Fruit fly (Drosophila melanogaster) whole organism, prepupa: ENCODE results near the gene RpL7-like.

Experiments
- CG10631 ChIP-seq: fragments of 200-800 bp; sonication (Bioruptor generic); optimal IDR thresholded peaks from 2 replicates; lab custom pipeline; 2016; ENCODE audit warnings: missing biosample characterization, missing genetic modification characterization
- CG10669 ChIP-seq: fragments of 200-800 bp; sonication (Bioruptor generic); optimal IDR thresholded peaks from 3 replicates; lab custom pipeline; 2018; ENCODE audit warnings: missing biosample characterization, mild to moderate bottlenecking, missing genetic modification characterization, moderate library complexity
- CG11294 ChIP-seq: fragments of 200-800 bp; sonication (Bioruptor generic); IDR thresholded peaks from 2 replicates; pipeline ENCODE4 v1.3.6; 2022; ENCODE audit warnings: missing biosample characterization, missing genetic modification characterization
- CG11762 ChIP-seq: fragments of 200-800 bp; sonication (Bioruptor generic); optimal IDR thresholded peaks from 3 replicates; lab custom pipeline; 2016; ENCODE audit warnings: missing biosample characterization, missing genetic modification characterization; ENCODE audit not compliant: insufficient read depth
- CG15336 ChIP-seq: fragments of 200-800 bp; sonication (Bioruptor generic); IDR thresholded peaks from 2 replicates; pipeline ENCODE4 v1.3.6; 2022; ENCODE audit warnings: missing biosample characterization, missing genetic modification characterization
- CG1621 ChIP-seq: fragments of 200-800 bp; sonication (Bioruptor generic); optimal IDR thresholded peaks from 3 replicates; lab custom pipeline; 2018; ENCODE audit warnings: missing biosample characterization, mild to moderate bottlenecking, missing genetic modification characterization
- CG16779 ChIP-seq: fragments of 200-800 bp; sonication (Bioruptor generic); optimal IDR thresholded peaks from 3 replicates; lab custom pipeline; 2017; ENCODE audit warnings: missing biosample characterization, mild to moderate bottlenecking, missing genetic modification characterization
- CG3032 ChIP-seq: fragments of 200-800 bp; optimal IDR thresholded peaks from 2 replicates; lab custom pipeline; 2019; ENCODE audit warnings: missing biosample characterization, mild to moderate bottlenecking, missing genetic modification characterization, moderate library complexity
- CG34406 ChIP-seq: fragments of 200-800 bp; sonication (Bioruptor generic); optimal IDR thresholded peaks from 3 replicates; lab custom pipeline; 2016; ENCODE audit warnings: missing biosample characterization, missing genetic modification characterization
- CG3919 ChIP-seq: fragments of 200-800 bp; sonication (Bioruptor generic); optimal IDR thresholded peaks from 3 replicates; lab custom pipeline; 2016; ENCODE audit warnings: missing biosample characterization, missing genetic modification characterization
- CG4318 ChIP-seq: fragments of 200-800 bp; sonication (Bioruptor generic); optimal IDR thresholded peaks from 3 replicates; lab custom pipeline; 2017; ENCODE audit warnings: missing biosample characterization, mild to moderate bottlenecking, missing genetic modification characterization
- CG6163 ChIP-seq: fragments of 200-800 bp; sonication (Bioruptor generic); IDR thresholded peaks from 3 replicates; pipeline ENCODE4 v1.3.6; 2022; ENCODE audit warnings: missing biosample characterization, missing genetic modification characterization
- CG6808 ChIP-seq: fragments of 200-800 bp; sonication (Bioruptor generic); optimal IDR thresholded peaks from 3 replicates; lab custom pipeline; 2017; ENCODE audit warnings: missing biosample characterization, missing genetic modification characterization, mild to moderate bottlenecking, moderate library complexity, missing genetic modification reagents
- CG8119 ChIP-seq: fragments of 200-800 bp; sonication (Bioruptor generic); IDR thresholded peaks from 3 replicates; pipeline ENCODE4 v1.3.6; 2022; ENCODE audit warnings: missing biosample characterization, missing genetic modification characterization
- CG8319 ChIP-seq: fragments of 200-800 bp; sonication (Bioruptor generic); optimal IDR thresholded peaks from 3 replicates; lab custom pipeline; 2016; ENCODE audit warnings: missing biosample characterization, missing genetic modification characterization
- CG8632 ChIP-seq: fragments of 200-800 bp; sonication (Bioruptor generic); optimal IDR thresholded peaks from 3 replicates; lab custom pipeline; 2016; ENCODE audit warnings: missing biosample characterization, missing genetic modification characterization
- Eip75B ChIP-seq: fragments of 200-800 bp; sonication (Bioruptor generic); optimal IDR thresholded peaks from 3 replicates; lab custom pipeline; 2016; ENCODE audit warnings: missing biosample characterization, missing genetic modification characterization
- Eip78C ChIP-seq: fragments of 200-800 bp; sonication (Bioruptor generic); peaks from one replicate; lab custom pipeline; 2016; ENCODE audit warnings: missing biosample characterization, missing genetic modification characterization
- Eip93F ChIP-seq: fragments of 200-800 bp; sonication (Bioruptor generic); optimal IDR thresholded peaks from 2 replicates; lab custom pipeline; 2016; ENCODE audit warnings: missing biosample characterization, mild to moderate bottlenecking, missing genetic modification characterization
- Gug ChIP-seq: fragments of 200-800 bp; sonication (Bioruptor generic); IDR thresholded peaks from 2 replicates; pipeline ENCODE4 v1.3.6; 2022; ENCODE audit warnings: missing biosample characterization, missing genetic modification characterization
- Hr38 ChIP-seq: sonication (Bioruptor generic); optimal IDR thresholded peaks from 2 replicates; lab custom pipeline; 2016; ENCODE audit warnings: missing biosample characterization, missing genetic modification characterization
- Hr4 ChIP-seq: fragments of 200-800 bp; sonication (Bioruptor generic); optimal IDR thresholded peaks from 3 replicates; lab custom pipeline; 2016; ENCODE audit warnings: missing biosample characterization, missing genetic modification characterization
- Lpt ChIP-seq: fragments of 200-800 bp; sonication (Bioruptor generic); optimal IDR thresholded peaks from 3 replicates; lab custom pipeline; 2016; ENCODE audit warnings: missing biosample characterization, missing genetic modification characterization
- Met ChIP-seq: fragments of 200-800 bp; sonication (Bioruptor generic); optimal IDR thresholded peaks from 3 replicates; lab custom pipeline; 2016; ENCODE audit warnings: missing biosample characterization, missing genetic modification characterization
- OdsH ChIP-seq: fragments of 200-800 bp; sonication (Bioruptor generic); optimal IDR thresholded peaks from 3 replicates; lab custom pipeline; 2016; ENCODE audit warnings: missing biosample characterization, missing genetic modification characterization
- Smox ChIP-seq: fragments of 200-800 bp; sonication (Bioruptor generic); optimal IDR thresholded peaks from 3 replicates; lab custom pipeline; 2016; ENCODE audit warnings: missing biosample characterization, missing genetic modification characterization
- Sox102F ChIP-seq: fragments of 200-800 bp; sonication (Bioruptor generic); optimal IDR thresholded peaks from 2 replicates; lab custom pipeline; 2016; ENCODE audit warnings: missing biosample characterization, mild to moderate bottlenecking, missing genetic modification characterization
- Sox14 ChIP-seq: fragments of 200-800 bp; sonication (Bioruptor generic); optimal IDR thresholded peaks from 3 replicates; lab custom pipeline; 2016; ENCODE audit warnings: missing biosample characterization, missing genetic modification characterization
- Sox15 ChIP-seq: fragments of 200-800 bp; sonication (Bioruptor generic); optimal IDR thresholded peaks from 3 replicates; lab custom pipeline; 2016; ENCODE audit warnings: missing biosample characterization, missing genetic modification characterization
- achi ChIP-seq: fragments of 200-800 bp; sonication (Bioruptor generic); optimal IDR thresholded peaks from 3 replicates; lab custom pipeline; 2016; ENCODE audit warnings: missing biosample characterization, missing genetic modification characterization
- acj6 ChIP-seq: fragments of 200-800 bp; sonication (Bioruptor generic); optimal IDR thresholded peaks from 3 replicates; lab custom pipeline; 2016; ENCODE audit warnings: missing biosample characterization, missing genetic modification characterization
- cyc ChIP-seq: fragments of 200-800 bp; sonication (Bioruptor generic); optimal IDR thresholded peaks from 3 replicates; lab custom pipeline; 2016; ENCODE audit warnings: missing biosample characterization, missing genetic modification characterization
- dsx ChIP-seq: fragments of 200-800 bp; optimal IDR thresholded peaks from 3 replicates; lab custom pipeline; 2019; ENCODE audit warnings: missing biosample characterization, mild to moderate bottlenecking, missing genetic modification characterization, moderate library complexity; ENCODE audit not compliant: poor library complexity, severe bottlenecking
- esn ChIP-seq: fragments of 200-800 bp; sonication (Bioruptor generic); optimal IDR thresholded peaks from 2 replicates; lab custom pipeline; 2016; ENCODE audit warnings: missing biosample characterization, mild to moderate bottlenecking, missing genetic modification characterization, moderate library complexity
- fd85E ChIP-seq: fragments of 200-800 bp; sonication (Bioruptor generic); optimal IDR thresholded peaks from 3 replicates; lab custom pipeline; 2016; ENCODE audit warnings: missing biosample characterization, missing genetic modification characterization
- fkh ChIP-seq: fragments of 200-800 bp; sonication (Bioruptor generic); optimal IDR thresholded peaks from 3 replicates; lab custom pipeline; 2017; ENCODE audit warnings: missing biosample characterization, mild to moderate bottlenecking, missing genetic modification characterization, moderate library complexity
- net ChIP-seq: fragments of 200-800 bp; sonication (Bioruptor generic); optimal IDR thresholded peaks from 3 replicates; lab custom pipeline; 2016; ENCODE audit warnings: missing biosample characterization, missing genetic modification characterization
- pdm3 ChIP-seq: fragments of 200-800 bp; sonication (Bioruptor generic); optimal IDR thresholded peaks from 3 replicates; lab custom pipeline; 2016; ENCODE audit warnings: missing biosample characterization, missing genetic modification characterization
- salr ChIP-seq, 2 experiments: fragments of 200-800 bp; sonication (Bioruptor generic); optimal IDR thresholded peaks; 3 replicates each; lab custom pipeline; 2016 to 2018; ENCODE audit warnings: missing biosample characterization in 2 of 2, missing genetic modification characterization in 2 of 2, mild to moderate bottlenecking in 1 of 2
- ss ChIP-seq, 2 experiments: fragments of 200-800 bp; sonication (Bioruptor generic); optimal IDR thresholded peaks; 2 replicates in 1 of 2; 3 replicates in 1 of 2; lab custom pipeline; 2017 to 2018; ENCODE audit warnings: mild to moderate bottlenecking in 2 of 2, missing biosample characterization in 2 of 2, missing genetic modification characterization in 2 of 2, moderate library complexity in 1 of 2
- svp ChIP-seq: fragments of 200-800 bp; sonication (Bioruptor generic); peaks from one replicate; lab custom pipeline; 2016; ENCODE audit warnings: missing biosample characterization, missing genetic modification characterization
- topi ChIP-seq: fragments of 200-800 bp; sonication (Bioruptor generic); optimal IDR thresholded peaks from 3 replicates; lab custom pipeline; 2016; ENCODE audit warnings: missing biosample characterization, missing genetic modification characterization
- vri ChIP-seq: fragments of 200-800 bp; sonication (Bioruptor generic); optimal IDR thresholded peaks from 3 replicates; lab custom pipeline; 2016; ENCODE audit warnings: missing biosample characterization, mild to moderate bottlenecking, missing genetic modification characterization

Gene RpL7-like

DNA sequence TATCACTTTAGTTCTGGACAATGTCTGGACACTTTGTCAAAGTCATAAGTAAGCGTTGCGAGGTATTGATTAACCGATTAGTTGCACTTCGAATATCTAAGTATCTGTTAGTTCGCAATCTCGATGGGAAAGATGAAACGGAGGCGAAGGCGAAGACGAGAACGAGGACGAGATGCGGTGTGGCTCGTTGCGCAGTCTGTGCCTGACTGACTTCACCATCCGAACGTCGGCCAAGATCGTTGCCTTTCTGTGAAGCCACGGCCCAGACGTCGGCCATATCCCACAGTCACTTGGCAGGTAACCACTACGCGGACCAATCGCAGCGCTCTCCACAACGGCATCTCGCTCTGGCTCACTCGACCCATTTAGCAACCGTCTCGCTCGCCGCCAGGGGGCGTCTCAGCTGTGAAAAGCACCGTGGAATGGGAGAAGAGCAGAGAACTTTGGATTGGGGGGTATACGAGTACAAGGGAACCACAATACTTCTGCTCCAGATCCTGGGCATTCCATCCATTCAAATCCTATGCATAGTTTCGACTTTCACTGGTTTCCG lies 29.6 kb downstream of the RpL7-like start, which contains the start of gene prd:
TSS of gene prd (minus strand) at position 209 of the 553 bp plus-strand sequence.
- TF ChIP-seq esn (GFP tag; lab: Kevin White, UChicago) (no peak), CG10669 (GFP tag; lab: Kevin White, UChicago) (no peak), Sox14 (no peak), CG4318 (GFP tag; lab: Kevin White, UChicago) (no peak), CG8632 (GFP tag; lab: Kevin White, UChicago) (no peak), CG6808 (GFP tag; lab: Kevin White, UChicago) (no peak), CG11762 (GFP tag; lab: Kevin White, UChicago) (no peak), CG11294 (GFP tag; lab: Robert Waterston, UW) (no peak), Eip93F (no peak), CG8319 (GFP tag; lab: Kevin White, UChicago) (no peak), Sox15 (GFP tag; lab: Kevin White, UChicago) (no peak), Eip78C (GFP tag; lab: Kevin White, UChicago) (no peak), Met (GFP tag; lab: Kevin White, UChicago) (no peak), Eip75B (GFP tag; lab: Kevin White, UChicago) (no peak)

DNA sequence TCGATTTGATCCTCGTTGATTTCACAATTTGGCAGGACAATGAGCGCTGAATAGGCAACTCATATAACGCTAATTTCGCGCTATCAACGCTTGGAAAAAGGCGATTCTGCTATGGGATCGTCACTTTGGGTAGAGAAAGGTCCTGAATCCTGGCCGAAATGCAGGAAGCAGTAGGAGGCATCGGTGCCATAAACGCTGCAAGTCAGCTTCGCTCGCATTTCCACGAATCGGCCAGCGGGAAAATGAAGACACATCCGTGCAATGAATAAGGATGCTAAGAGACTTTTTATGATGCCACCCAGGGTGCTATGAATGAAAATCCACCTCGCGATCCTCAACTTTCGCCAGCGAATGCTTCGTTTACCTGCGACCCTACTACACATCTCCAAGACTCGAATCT lies 31.3 kb downstream of the RpL7-like start:
- TF ChIP-seq achi (GFP tag; lab: Kevin White, UChicago) (no peak), CG6163 (GFP tag; lab: Robert Waterston, UW) (no peak), CG34406 (no peak), CG1621 (tag; lab: Kevin White, UChicago) (no peak), Hr4 (no peak), CG3919 (no peak), cyc (no peak), Smox (no peak), Lpt (GFP tag; lab: Kevin White, UChicago) (no peak), topi (no peak), CG8319 (GFP tag; lab: Kevin White, UChicago) (no peak), CG4318 (GFP tag; lab: Kevin White, UChicago) (no peak), CG6808 (GFP tag; lab: Kevin White, UChicago) (no peak), Eip93F (no peak), Sox15 (GFP tag; lab: Kevin White, UChicago) (no peak), Eip78C (GFP tag; lab: Kevin White, UChicago) (no peak), pdm3 (no peak), CG15336 (GFP tag; lab: Robert Waterston, UW) (no peak), CG3032 (tag; lab: Kevin White, UChicago) (no peak)

DNA sequence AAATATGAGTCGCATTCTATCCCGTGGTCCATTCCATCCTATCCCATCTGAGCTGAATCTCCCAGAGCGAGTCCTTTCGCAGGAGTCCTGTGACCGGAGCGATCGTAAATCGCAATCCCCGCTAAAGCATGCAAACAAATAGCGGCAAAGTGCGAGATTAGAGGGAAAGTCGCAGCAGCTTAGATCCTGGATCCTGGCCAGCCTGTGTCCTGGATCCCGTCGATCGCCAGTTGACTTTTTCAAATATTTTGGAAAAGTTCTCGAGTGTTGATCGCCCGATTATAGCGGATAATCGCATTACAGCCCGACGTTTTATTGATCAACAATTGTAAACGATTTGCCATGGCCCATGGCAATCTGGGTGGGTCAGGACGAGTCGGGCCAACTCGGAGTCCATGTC lies 33.0 kb downstream of the RpL7-like start:
- no peak for TF ChIP-seq cyc
- TF ChIP-seq acj6: no peak
- no peak for TF ChIP-seq Sox14
- no peak for TF ChIP-seq salr (GFP tag; optimal IDR thresholded peaks at IDR 0.05; lab: Kevin White, UChicago)
- TF ChIP-seq Eip93F: no peak
- TF ChIP-seq CG8119 (GFP tag; lab: Robert Waterston, UW): no peak
- no peak for TF ChIP-seq Hr38 (GFP tag; lab: Kevin White, UChicago)
- no peak for TF ChIP-seq achi (GFP tag; lab: Kevin White, UChicago)
- no peak for TF ChIP-seq CG15336 (GFP tag; lab: Robert Waterston, UW)
- no peak for TF ChIP-seq esn (GFP tag; lab: Kevin White, UChicago)
- no peak for TF ChIP-seq net (GFP tag; lab: Kevin White, UChicago)
- TF ChIP-seq CG8319 (GFP tag; lab: Kevin White, UChicago): no peak

DNA sequence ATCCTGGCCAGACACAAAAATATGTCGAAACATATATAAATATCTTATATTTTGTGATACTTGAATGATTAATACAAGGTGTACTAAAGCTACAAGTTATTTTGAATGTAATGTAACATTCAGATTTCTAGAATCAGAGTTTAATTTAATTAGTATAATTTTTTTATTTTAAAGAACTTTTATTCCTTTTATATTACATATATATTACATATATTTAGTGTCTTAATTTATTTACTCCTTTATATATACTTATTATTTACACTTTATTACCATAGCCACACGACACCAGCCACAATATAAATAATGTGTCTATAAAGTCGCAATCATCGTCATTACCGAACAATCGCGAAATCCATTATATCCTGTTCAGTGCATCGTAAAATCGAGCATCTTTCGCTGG lies 35.4 kb downstream of the RpL7-like start, which contains the start of gene Pex19:
TSS of gene Pex19 (plus strand) at position 301 of the 400 bp plus-strand sequence.
- TF ChIP-seq net (GFP tag; lab: Kevin White, UChicago) (no peak), Eip75B (GFP tag; lab: Kevin White, UChicago) (no peak), svp (no peak), Gug (GFP tag; lab: Robert Waterston, UW) (no peak), OdsH (GFP tag; lab: Kevin White, UChicago) (no peak), dsx (GFP tag; lab: Kevin White, UChicago) (no peak), fd85E (GFP tag; lab: Kevin White, UChicago) (no peak), Sox15 (GFP tag; lab: Kevin White, UChicago) (no peak), CG8319 (GFP tag; lab: Kevin White, UChicago) (no peak), Eip93F (no peak), fkh (GFP tag; lab: Kevin White, UChicago) (no peak), vri (GFP tag; lab: Kevin White, UChicago) (no peak), CG15336 (GFP tag; lab: Robert Waterston, UW) (no peak), Sox102F (GFP tag; lab: Kevin White, UChicago) (no peak), CG16779 (tag; lab: Kevin White, UChicago) (no peak), pdm3 (no peak), acj6 (no peak), ss (GFP tag; optimal IDR thresholded peaks at IDR 0.05; lab: Kevin White, UChicago) (no peak), CG10631 (GFP tag; lab: Kevin White, UChicago) (no peak)
